Worm (Caenorhabditis elegans) whole organism, young adult: ENCODE data around the gene Y15E3A.3.

Experiments
- T07F8.4 ChIP-seq: sonication (generic microtip); optimal IDR thresholded peaks from 2 replicates; lab custom pipeline; 2016; ENCODE audit warnings: mild to moderate bottlenecking, missing genetic modification characterization, moderate library complexity, missing compliant biosample characterization
- T26A5.8 ChIP-seq: sonication (generic microtip); optimal IDR thresholded peaks from 2 replicates; lab custom pipeline; 2016; ENCODE audit warnings: missing genetic modification characterization, missing compliant biosample characterization
- Y56A3A.18 ChIP-seq: fragments of 200-800 bp; sonication (Bioruptor generic); IDR thresholded peaks from 2 replicates; pipeline ENCODE4 v1.3.6; 2022; ENCODE audit warnings: missing genetic modification reagents, missing genetic modification characterization, missing compliant biosample characterization
- Y67H2A.10 ChIP-seq: fragments of 200-800 bp; sonication (Bioruptor generic); conservative IDR thresholded peaks from 2 replicates; pipeline ENCODE4 v1.3.6; 2022; ENCODE audit warnings: missing genetic modification reagents, missing genetic modification characterization, missing compliant biosample characterization
- ZK185.1 ChIP-seq: sonication (generic microtip); optimal IDR thresholded peaks from 2 replicates; lab custom pipeline; 2016; ENCODE audit warnings: mild to moderate bottlenecking, missing genetic modification characterization, missing compliant biosample characterization; ENCODE audit not compliant: poor library complexity, severe bottlenecking
- ama-1 ChIP-seq, 3 experiments: fragments of 150-350 bp in 1 of 3; sonication (generic microtip) in 2 of 3; optimal IDR thresholded peaks; 2 replicates each; lab custom pipeline; 2014 to 2018; ENCODE audit warnings: missing biosample characterization in 2 of 3, missing genetic modification characterization in 2 of 3, missing genetic modification reagents in 2 of 3
- atf-7 ChIP-seq: sonication (generic microtip); optimal IDR thresholded peaks from 2 replicates; lab custom pipeline; 2017; ENCODE audit warnings: mild to moderate bottlenecking, missing genetic modification characterization, missing compliant biosample characterization
- ceh-27 ChIP-seq: fragments of 200-800 bp; sonication (Bioruptor generic); optimal IDR thresholded peaks from 2 replicates; lab custom pipeline; 2018; ENCODE audit warnings: mild to moderate bottlenecking, missing genetic modification characterization, moderate library complexity, missing compliant biosample characterization
- ceh-58 ChIP-seq: fragments of 200-800 bp; sonication (Bioruptor generic); IDR thresholded peaks from 2 replicates; pipeline ENCODE4 v1.3.6; 2022; ENCODE audit warnings: missing genetic modification characterization, missing compliant biosample characterization
- efl-1 ChIP-seq: fragments of 150-350 bp; optimal IDR thresholded peaks from 2 replicates; lab custom pipeline; 2014; ENCODE audit warnings: missing biosample characterization, missing genetic modification reagents, missing genetic modification characterization
- ekl-4 ChIP-seq: fragments of 200-800 bp; sonication (Bioruptor generic); IDR thresholded peaks from 2 replicates; pipeline ENCODE4 v1.3.6; 2022; ENCODE audit warnings: missing genetic modification reagents, missing genetic modification characterization, missing compliant biosample characterization
- lag-1 ChIP-seq: fragments of 200-800 bp; sonication (Bioruptor generic); IDR thresholded peaks from 2 replicates; pipeline ENCODE4 v1.3.6; 2022; ENCODE audit warnings: missing genetic modification reagents, missing genetic modification characterization, missing compliant biosample characterization
- lin-40 ChIP-seq: sonication (generic microtip); optimal IDR thresholded peaks from 2 replicates; lab custom pipeline; 2016; ENCODE audit warnings: missing genetic modification characterization, mild to moderate bottlenecking, missing compliant biosample characterization, missing genotype, missing genetic modification reagents
- nhr-90 ChIP-seq: sonication (generic microtip); optimal IDR thresholded peaks from 2 replicates; lab custom pipeline; 2016; ENCODE audit warnings: missing genotype, mild to moderate bottlenecking, missing genetic modification characterization, missing compliant biosample characterization

DNA sequence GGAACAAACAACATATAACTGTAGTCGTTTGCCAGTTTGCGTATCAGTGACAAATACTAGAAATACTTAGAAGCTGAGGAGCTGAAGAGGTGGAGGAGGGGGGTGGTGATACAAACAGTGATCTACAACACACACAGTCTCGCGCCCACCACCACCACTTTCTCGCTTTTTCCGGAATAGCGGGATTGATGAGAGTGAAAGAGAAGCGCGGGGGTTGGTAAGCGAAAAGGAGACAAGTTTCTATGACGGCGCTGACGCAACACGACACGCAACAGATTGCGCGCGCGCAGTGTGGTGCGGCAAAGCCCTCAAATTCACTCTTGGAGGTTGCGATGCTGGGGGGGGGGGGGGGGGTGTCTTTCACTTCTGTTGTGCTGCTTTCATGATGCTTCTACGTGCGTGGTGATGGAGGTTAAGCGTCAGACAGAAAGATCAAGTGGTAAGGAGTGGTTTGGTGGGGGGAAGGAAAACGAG, 47.9 kb downstream of the Y15E3A.3 start, which contains the start of gene kin-20:
- no peak for TF ChIP-seq ceh-58 (GFP tag; lab: Robert Waterston, UW)
- TF ChIP-seq Y67H2A.10: no peak
- TF ChIP-seq ama-1 (optimal IDR thresholded peaks at IDR 0.05; lab: Kevin White, UChicago): no peak
- TF ChIP-seq ama-1 (GFP tag; optimal IDR thresholded peaks at IDR 0.05; lab: Kevin White, UChicago): no peak
- no peak for TF ChIP-seq T07F8.4 (tag; lab: Kevin White, UChicago)
- TF ChIP-seq ceh-27 (GFP tag; lab: Kevin White, UChicago): peak; percentile 6
- no peak for TF ChIP-seq lin-40 (tag; lab: Kevin White, UChicago)
- TF ChIP-seq ekl-4 (GFP tag; lab: Robert Waterston, UW): no peak
- TF ChIP-seq ZK185.1: no peak
- TF ChIP-seq Y56A3A.18 (GFP tag; lab: Robert Waterston, UW): no peak
- no peak for TF ChIP-seq atf-7
- no peak for TF ChIP-seq efl-1
- no peak for TF ChIP-seq lag-1 (GFP tag; lab: Robert Waterston, UW)
- no peak for TF ChIP-seq T26A5.8 (tag; lab: Kevin White, UChicago)
- no peak for TF ChIP-seq nhr-90 (tag; lab: Kevin White, UChicago)
